Worm (Caenorhabditis elegans): ENCODE measurements around the gene lbp-8.

lbp-8 gene

DNA sequence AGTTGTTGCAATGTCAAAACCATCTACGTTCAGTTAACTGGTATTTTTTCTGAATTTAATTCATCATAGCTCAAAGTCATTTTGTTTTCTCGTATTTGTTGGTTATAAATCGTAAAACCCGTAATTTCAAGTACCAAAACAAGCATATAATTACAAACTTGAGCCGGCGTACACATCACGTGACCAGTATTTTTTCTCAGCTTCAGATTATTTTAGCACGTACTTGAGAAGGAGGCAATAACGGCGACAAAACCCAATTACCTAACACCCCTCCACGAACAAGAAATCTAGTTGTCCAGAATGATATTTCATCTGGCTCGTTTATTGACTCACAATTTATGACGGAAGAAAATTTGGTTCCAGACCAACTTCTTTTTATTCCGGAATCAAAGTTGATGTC, 31.7 kb upstream of the lbp-8 start, which contains the start of gene srx-135:
Gene srx-135 (plus strand): TSS at position 301 of the 400 bp plus-strand sequence.
- TF ChIP-seq F16B12.6 (tag; optimal IDR thresholded peaks at IDR 0.05) (no peak), nhr-19 (GFP tag; conservative IDR thresholded peaks at IDR 0.05) (no peak), elt-2 (tag; optimal IDR thresholded peaks at IDR 0.05) (no peak), pag-3 (tag; optimal IDR thresholded peaks at IDR 0.05; ENCODE audit: borderline replicate concordance, insufficient read depth) (no peak), fkh-10 (GFP tag; optimal IDR thresholded peaks at IDR 0.05) (no peak), vab-15 (tag; optimal IDR thresholded peaks at IDR 0.05) (no peak), ama-1 (optimal IDR thresholded peaks at IDR 0.05) (no peak), aha-1 (tag; optimal IDR thresholded peaks at IDR 0.05) (no peak), aly-2 (tag; optimal IDR thresholded peaks at IDR 0.05) (no peak), ceh-88 (GFP tag; IDR thresholded peaks at IDR 0.05) (no peak), unc-30 (tag; optimal IDR thresholded peaks at IDR 0.05) (no peak), grh-1 (GFP tag; IDR thresholded peaks at IDR 0.05) (no peak), dsc-1 (tag; optimal IDR thresholded peaks at IDR 0.05) (no peak), ets-5 (GFP tag; IDR thresholded peaks at IDR 0.05) (no peak)

ce11 chrV:13862505-13862904, 28.1 kb upstream of the lbp-8 start, which contains the start of gene srx-137:
srx-137 (plus strand) TSS chrV:13862805.
- TF ChIP-seq ceh-8 (GFP tag; optimal IDR thresholded peaks at IDR 0.05) (no peak), nhr-19 (GFP tag; conservative IDR thresholded peaks at IDR 0.05) (no peak)

ce11 chrV:13863700-13864099, 26.9 kb upstream of the lbp-8 start:
- TF ChIP-seq alr-1 (tag; optimal IDR thresholded peaks at IDR 0.05; ENCODE audit: borderline replicate concordance) = no peak
- TF ChIP-seq lin-39 (tag; optimal IDR thresholded peaks at IDR 0.05) = no peak
- no peak for TF ChIP-seq elt-3 (tag; optimal IDR thresholded peaks at IDR 0.05)
- no peak for TF ChIP-seq sox-4 (tag; optimal IDR thresholded peaks at IDR 0.05)
- no peak for TF ChIP-seq nhr-12 (tag; optimal IDR thresholded peaks at IDR 0.05)
- TF ChIP-seq nhr-20 (tag; optimal IDR thresholded peaks at IDR 0.05) = no peak
- TF ChIP-seq F16B12.6 (tag; optimal IDR thresholded peaks at IDR 0.05) = no peak
- no peak for TF ChIP-seq ets-5 (GFP tag; IDR thresholded peaks at IDR 0.05)
- TF ChIP-seq C34B4.2 (tag; optimal IDR thresholded peaks at IDR 0.05) = no peak
- TF ChIP-seq blmp-1 (tag; optimal IDR thresholded peaks at IDR 0.05) = no peak
- TF ChIP-seq egl-13 (tag; optimal IDR thresholded peaks at IDR 0.05) = no peak

DNA sequence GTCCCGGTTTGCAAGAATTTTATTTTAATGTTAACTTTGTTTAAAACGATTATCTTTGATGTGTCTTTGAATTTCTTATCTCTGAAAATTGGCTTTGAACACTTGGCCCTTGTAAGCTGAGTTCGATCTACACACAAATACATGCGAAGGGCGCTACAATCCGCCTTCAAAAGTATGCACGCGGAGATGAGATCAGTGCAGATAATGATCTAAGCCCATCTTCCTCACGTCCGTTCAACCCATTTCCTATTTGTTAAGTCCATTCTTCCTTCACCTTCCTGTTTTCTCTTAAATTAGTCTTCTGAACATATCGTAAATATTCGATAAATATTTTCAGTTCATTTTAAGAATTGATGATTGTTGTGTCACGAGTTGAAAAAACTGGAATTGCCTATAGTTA, 24.2 kb upstream of the lbp-8 start, which contains the start of gene nhr-175:
Gene nhr-175 (plus strand): TSS at position 339 of the 400 bp plus-strand sequence.
- no peak for TF ChIP-seq irx-1 (tag; optimal IDR thresholded peaks at IDR 0.05)
- peak; percentile 61 for TF ChIP-seq nhr-85 (tag)
- no peak for TF ChIP-seq elt-3 (tag; optimal IDR thresholded peaks at IDR 0.05)
- TF ChIP-seq ceh-82 (tag; optimal IDR thresholded peaks at IDR 0.05) = no peak

- TF ChIP-seq lin-39 (tag; optimal IDR thresholded peaks at IDR 0.05) (no peak), unc-98 (GFP tag; IDR thresholded peaks at IDR 0.05) (no peak), xbp-1 (tag; optimal IDR thresholded peaks at IDR 0.05) (no peak), nhr-19 (GFP tag; conservative IDR thresholded peaks at IDR 0.05) (peak; percentile 14; the same call in 1 of the 2 replicates), egl-13 (tag; optimal IDR thresholded peaks at IDR 0.05) (no peak), ztf-4 (tag; optimal IDR thresholded peaks at IDR 0.05) (no peak), sptf-1 (tag; optimal IDR thresholded peaks at IDR 0.05) (no peak), nhr-76 (tag; optimal IDR thresholded peaks at IDR 0.05) (no peak), nhr-11 (tag; optimal IDR thresholded peaks at IDR 0.05) (peak; percentile 85)
Measured at ce11 chrV:13869551-13869950, 21.0 kb upstream of the lbp-8 start.

ce11 chrV:13872895-13873294, 17.7 kb upstream of the lbp-8 start, which contains the start of gene cpt-5:
cpt-5 (plus strand) TSS chrV:13873195.
- TF ChIP-seq C16A3.4 (tag; optimal IDR thresholded peaks at IDR 0.05) (no peak), zag-1 (tag; optimal IDR thresholded peaks at IDR 0.05) (no peak), elt-2 (tag; optimal IDR thresholded peaks at IDR 0.05) (no peak), rnt-1 (tag; optimal IDR thresholded peaks at IDR 0.05) (no peak), hlh-4 (tag; optimal IDR thresholded peaks at IDR 0.05) (no peak), sup-37 (GFP tag; optimal IDR thresholded peaks at IDR 0.05) (no peak), lin-35 (GFP tag; optimal IDR thresholded peaks at IDR 0.05) (no peak), grh-1 (GFP tag; IDR thresholded peaks at IDR 0.05) (no peak), nhr-47 (tag; optimal IDR thresholded peaks at IDR 0.05) (no peak)

All from whole organism, L1 larva.